Worm (Caenorhabditis elegans) whole organism, young adult: ENCODE measurements around the gene C48B4.13.
A peak's percentile ranks its signal among the peaks of the same experiment; 100 is the strongest.

Source experiments
- F23B12.7 ChIP-seq: sonication (generic microtip); optimal IDR thresholded peaks from 2 replicates; lab custom pipeline; 2017; ENCODE audit warnings: missing genetic modification characterization, mild to moderate bottlenecking, missing compliant biosample characterization, antibody characterized with exemption, moderate library complexity; ENCODE audit not compliant: insufficient read depth
- Y53G8AR.9 ChIP-seq: fragments of 200-800 bp; sonication (Bioruptor generic); conservative IDR thresholded peaks from 2 replicates; pipeline ENCODE4 v1.3.6; 2022; ENCODE audit warnings: missing genetic modification reagents, missing genetic modification characterization, missing compliant biosample characterization
- aptf-3 ChIP-seq: fragments of 200-800 bp; sonication (Bioruptor generic); IDR thresholded peaks from 2 replicates; pipeline ENCODE4 v1.3.6; 2022; ENCODE audit warnings: missing genetic modification characterization, missing compliant biosample characterization
- chd-7 ChIP-seq: sonication (generic microtip); optimal IDR thresholded peaks from 2 replicates; lab custom pipeline; 2016; ENCODE audit warnings: mild to moderate bottlenecking, missing genetic modification characterization, moderate library complexity, missing compliant biosample characterization
- lir-1 ChIP-seq: fragments of 200-800 bp; sonication (Bioruptor generic); conservative IDR thresholded peaks from 2 replicates; pipeline ENCODE4 v1.3.6; 2022; ENCODE audit warnings: missing genetic modification reagents, missing genetic modification characterization, missing compliant biosample characterization
- mcd-1 ChIP-seq: fragments of 200-800 bp; sonication (Bioruptor generic); IDR thresholded peaks from 2 replicates; pipeline ENCODE4 v1.3.6; 2022; ENCODE audit warnings: missing genetic modification reagents, missing genetic modification characterization, missing compliant biosample characterization
- nhr-80 ChIP-seq: sonication (generic microtip); optimal IDR thresholded peaks from 2 replicates; lab custom pipeline; 2016; ENCODE audit warnings: missing genetic modification characterization, missing compliant biosample characterization
- sptf-2 ChIP-seq: fragments of 200-800 bp; sonication (Bioruptor generic); optimal IDR thresholded peaks from 2 replicates; lab custom pipeline; 2018; ENCODE audit warnings: mild to moderate bottlenecking, missing genetic modification characterization, missing compliant biosample characterization
- unc-62 ChIP-seq: fragments of 150-350 bp; optimal IDR thresholded peaks from 2 replicates; lab custom pipeline; 2014; ENCODE audit warnings: missing biosample characterization, missing genetic modification reagents, missing genetic modification characterization
- zfh-2 ChIP-seq: fragments of 200-800 bp; sonication (Bioruptor generic); conservative IDR thresholded peaks from 2 replicates; pipeline ENCODE4 v1.3.6; 2022; ENCODE audit warnings: missing genetic modification reagents, missing genetic modification characterization, missing compliant biosample characterization

ce11 chrIII:9542816-9543215 is 25.7 kb upstream of the C48B4.13 start, which contains the start of gene eif-2Balpha:
- TF ChIP-seq aptf-3 = no peak
- peak; percentile 44; the same call in 1 of the 2 replicates for TF ChIP-seq mcd-1 (GFP tag; lab: Robert Waterston, UW)
- TF ChIP-seq chd-7 (tag; lab: Kevin White, UChicago) = no peak
- TF ChIP-seq unc-62 (GFP tag; lab: Kevin White, UChicago) = no peak
- no peak for TF ChIP-seq F23B12.7 (tag; lab: Kevin White, UChicago)
- TF ChIP-seq Y53G8AR.9 (GFP tag; lab: Robert Waterston, UW) = no peak
- TF ChIP-seq lir-1 = no peak
- TF ChIP-seq nhr-80 (tag; lab: Kevin White, UChicago) = no peak
- no peak for TF ChIP-seq zfh-2 (GFP tag; lab: Robert Waterston, UW)
- TF ChIP-seq sptf-2 (GFP tag; lab: Kevin White, UChicago) = no peak
